Worm (Caenorhabditis elegans) whole organism, L4 larva: ENCODE results near the gene K10C2.14.

Experiments used
- ctbp-1 ChIP-seq: fragments of 200-800 bp; sonication (Bioruptor generic); IDR thresholded peaks from 2 replicates; pipeline ENCODE4 v1.3.6; 2022; ENCODE audit warnings: missing genetic modification reagents, missing genetic modification characterization, missing compliant biosample characterization
- dmd-8 ChIP-seq: fragments of 200-800 bp; sonication (Bioruptor generic); IDR thresholded peaks from 2 replicates; pipeline ENCODE4 v1.3.6; 2022; ENCODE audit warnings: missing genetic modification characterization, missing compliant biosample characterization
- duxl-1 ChIP-seq: sonication (generic microtip); optimal IDR thresholded peaks from 2 replicates; lab custom pipeline; 2016; ENCODE audit warnings: mild to moderate bottlenecking, missing genetic modification characterization, moderate library complexity, missing compliant biosample characterization; ENCODE audit not compliant: poor library complexity
- lin-1 ChIP-seq: fragments of 200-800 bp; sonication (Bioruptor generic); IDR thresholded peaks from 2 replicates; pipeline ENCODE4 v1.3.6; 2022; ENCODE audit warnings: missing genetic modification reagents, missing genetic modification characterization, missing compliant biosample characterization
- mdl-1 ChIP-seq, 2 experiments: fragments of 150-350 bp in 1 of 2; sonication (generic microtip) in 1 of 2; optimal IDR thresholded peaks; 2 replicates each; lab custom pipeline; 2014 to 2017; ENCODE audit warnings: missing biosample characterization in 2 of 2, missing genetic modification characterization in 2 of 2
- mep-1 ChIP-seq: fragments of 150-350 bp; sonication (generic microtip); optimal IDR thresholded peaks from 3 replicates; lab custom pipeline; 2014; ENCODE audit warnings: missing biosample characterization, missing genetic modification characterization
- nhr-25 ChIP-seq: sonication (generic microtip); optimal IDR thresholded peaks from 2 replicates; lab custom pipeline; 2017; ENCODE audit warnings: missing genetic modification characterization, mild to moderate bottlenecking, missing compliant biosample characterization, antibody characterized with exemption, moderate library complexity, borderline replicate concordance; ENCODE audit not compliant: insufficient read depth
- nhr-48 ChIP-seq: sonication (generic microtip); optimal IDR thresholded peaks from 2 replicates; lab custom pipeline; 2016; ENCODE audit warnings: mild to moderate bottlenecking, missing genetic modification characterization, missing compliant biosample characterization
- pqm-1 ChIP-seq: sonication (generic microtip); optimal IDR thresholded peaks from 2 replicates; lab custom pipeline; 2017; ENCODE audit warnings: missing biosample characterization, missing genetic modification characterization

ce11 chrX:6462995-6463462 lies 22.7 kb upstream of the K10C2.14 start, which contains the start of gene C15B12.2:
- TF ChIP-seq pqm-1 (tag; lab: Kevin White, UChicago) (peak; percentile 84), ctbp-1 (GFP tag; lab: Robert Waterston, UW) (no peak), mdl-1 (tag; optimal IDR thresholded peaks at IDR 0.05; lab: Kevin White, UChicago) (peak in 1 of 2 experiments; percentile 22), mep-1 (tag; lab: Kevin White, UChicago) (no peak), duxl-1 (tag; lab: Kevin White, UChicago) (no peak), lin-1 (no peak), nhr-48 (tag; lab: Kevin White, UChicago) (no peak), dmd-8 (GFP tag; lab: Robert Waterston, UW) (no peak), nhr-25 (tag; lab: Kevin White, UChicago) (no peak)
